Fruit fly (Drosophila melanogaster) whole organism, embryonic: Measurements from ENCODE around the gene LysS.

Source experiments
- B-H1 ChIP-seq: fragments of 200-800 bp; sonication (Bioruptor generic); IDR thresholded peaks from 3 replicates; pipeline ENCODE4 v1.3.6; 2022; ENCODE audit warnings: missing biosample characterization, missing genetic modification characterization
- CG10366 ChIP-seq: fragments of 200-800 bp; sonication (Bioruptor generic); IDR thresholded peaks from 2 replicates; pipeline ENCODE4 v1.3.6; 2022; ENCODE audit warnings: missing biosample characterization, missing genetic modification characterization
- CG10654 ChIP-seq: fragments of 200-800 bp; sonication (Bioruptor generic); optimal IDR thresholded peaks from 2 replicates; lab custom pipeline; 2016; ENCODE audit warnings: missing biosample characterization, missing genetic modification characterization
- CG11456 ChIP-seq: fragments of 200-800 bp; sonication (Bioruptor generic); IDR thresholded peaks from 3 replicates; pipeline ENCODE4 v1.3.6; 2022; ENCODE audit warnings: missing biosample characterization, missing genetic modification characterization
- CG12391 ChIP-seq: fragments of 200-800 bp; sonication (Bioruptor generic); optimal IDR thresholded peaks from 3 replicates; lab custom pipeline; 2018; ENCODE audit warnings: missing biosample characterization, mild to moderate bottlenecking, missing genetic modification characterization, moderate library complexity
- CG13296 ChIP-seq: fragments of 200-800 bp; sonication (Bioruptor generic); optimal IDR thresholded peaks from 3 replicates; lab custom pipeline; 2018; ENCODE audit warnings: missing biosample characterization, mild to moderate bottlenecking, missing genetic modification characterization
- CG14014 ChIP-seq: fragments of 200-800 bp; sonication (Bioruptor generic); IDR thresholded peaks from 2 replicates; pipeline ENCODE4 v1.3.6; 2022; ENCODE audit warnings: missing biosample characterization, missing genetic modification characterization
- CG14667 ChIP-seq: fragments of 200-800 bp; sonication (Bioruptor generic); IDR thresholded peaks from 2 replicates; pipeline ENCODE4 v1.3.6; 2022; ENCODE audit warnings: missing biosample characterization, missing genetic modification characterization
- CG15479 ChIP-seq: fragments of 200-800 bp; sonication (Bioruptor generic); optimal IDR thresholded peaks from 3 replicates; lab custom pipeline; 2019; ENCODE audit warnings: missing biosample characterization, mild to moderate bottlenecking, missing genetic modification characterization, moderate library complexity
- CG1603 ChIP-seq: fragments of 200-800 bp; sonication (Bioruptor generic); optimal IDR thresholded peaks from 2 replicates; lab custom pipeline; 2019; ENCODE audit warnings: missing biosample characterization, mild to moderate bottlenecking, missing genetic modification characterization, moderate library complexity
- CG17186 ChIP-seq: fragments of 200-800 bp; sonication (Bioruptor generic); optimal IDR thresholded peaks from 3 replicates; lab custom pipeline; 2017; ENCODE audit warnings: missing biosample characterization, missing genetic modification reagents, missing genetic modification characterization
- CG17359 ChIP-seq: fragments of 200-800 bp; sonication (Bioruptor generic); optimal IDR thresholded peaks from 3 replicates; lab custom pipeline; 2018; ENCODE audit warnings: missing biosample characterization, mild to moderate bottlenecking, missing genetic modification characterization, moderate library complexity
- CG18262 ChIP-seq: fragments of 200-800 bp; optimal IDR thresholded peaks from 3 replicates; lab custom pipeline; 2019; ENCODE audit warnings: missing biosample characterization, mild to moderate bottlenecking, missing genetic modification characterization, moderate library complexity
- CG2129 ChIP-seq: fragments of 200-800 bp; sonication (Bioruptor generic); IDR thresholded peaks from 2 replicates; pipeline ENCODE4 v1.3.6; 2022; ENCODE audit warnings: missing biosample characterization, missing genetic modification characterization; ENCODE audit not compliant: partially characterized antibody
- CG2678 ChIP-seq: fragments of 200-800 bp; sonication (Bioruptor generic); optimal IDR thresholded peaks from 3 replicates; lab custom pipeline; 2019; ENCODE audit warnings: missing biosample characterization, mild to moderate bottlenecking, missing genetic modification characterization, moderate library complexity
- CG32532 ChIP-seq: fragments of 200-800 bp; sonication (Bioruptor generic); IDR thresholded peaks from 2 replicates; pipeline ENCODE4 v1.3.6; 2022; ENCODE audit warnings: missing biosample characterization, missing genetic modification characterization
- CG32772 ChIP-seq: fragments of 200-800 bp; sonication (Bioruptor generic); IDR thresholded peaks from 2 replicates; pipeline ENCODE4 v1.3.6; 2022; ENCODE audit warnings: missing biosample characterization, missing genetic modification characterization
- CG3281 ChIP-seq: fragments of 200-800 bp; sonication (Bioruptor generic); optimal IDR thresholded peaks from 3 replicates; lab custom pipeline; 2017; ENCODE audit warnings: missing biosample characterization, mild to moderate bottlenecking, missing genetic modification characterization
- CG4360 ChIP-seq: fragments of 200-800 bp; sonication (Bioruptor generic); IDR thresholded peaks from 2 replicates; pipeline ENCODE4 v1.3.6; 2022; ENCODE audit warnings: missing biosample characterization, missing genetic modification characterization
- CG4854 ChIP-seq: fragments of 200-800 bp; sonication (Bioruptor generic); optimal IDR thresholded peaks from 2 replicates; lab custom pipeline; 2016; ENCODE audit warnings: missing biosample characterization, missing genetic modification characterization, inconsistent platforms
- CG7963 ChIP-seq: fragments of 200-800 bp; sonication (Bioruptor generic); IDR thresholded peaks from 3 replicates; pipeline ENCODE4 v1.3.6; 2022; ENCODE audit warnings: missing biosample characterization, missing genetic modification characterization; ENCODE audit not compliant: partially characterized antibody
- CG8290 ChIP-seq, 3 experiments: fragments of 200-800 bp; sonication (Bioruptor generic); optimal IDR thresholded peaks; 2 replicates each; lab custom pipeline; 2016 to 2019; ENCODE audit warnings: missing biosample characterization in 3 of 3, missing genetic modification characterization in 3 of 3, mild to moderate bottlenecking in 2 of 3, moderate library complexity in 1 of 3
- CG9817 ChIP-seq: fragments of 200-800 bp; sonication (Bioruptor generic); optimal IDR thresholded peaks from 2 replicates; lab custom pipeline; 2018; ENCODE audit warnings: missing biosample characterization, mild to moderate bottlenecking, missing genetic modification characterization, moderate library complexity
- Fer3 ChIP-seq: fragments of 200-800 bp; sonication (Bioruptor generic); optimal IDR thresholded peaks from 2 replicates; lab custom pipeline; 2018; ENCODE audit warnings: missing biosample characterization, mild to moderate bottlenecking, missing genetic modification characterization, moderate library complexity
- HmgZ ChIP-seq: fragments of 200-800 bp; sonication (Bioruptor generic); optimal IDR thresholded peaks from 2 replicates; lab custom pipeline; 2018; ENCODE audit warnings: missing biosample characterization, mild to moderate bottlenecking, missing genetic modification characterization
- Hr3 ChIP-seq: fragments of 200-800 bp; sonication (Bioruptor generic); optimal IDR thresholded peaks from 3 replicates; lab custom pipeline; 2016; ENCODE audit warnings: missing biosample characterization, missing genetic modification characterization
- Hsf ChIP-seq: fragments of 200-800 bp; sonication (Bioruptor generic); optimal IDR thresholded peaks from 3 replicates; lab custom pipeline; 2016; ENCODE audit warnings: missing biosample characterization, missing genetic modification characterization
- Meics ChIP-seq: fragments of 200-800 bp; sonication (Bioruptor generic); optimal IDR thresholded peaks from 2 replicates; lab custom pipeline; 2017; ENCODE audit warnings: missing biosample characterization, mild to moderate bottlenecking, missing genetic modification characterization
- Mrtf ChIP-seq: fragments of 200-800 bp; sonication (Bioruptor generic); IDR thresholded peaks from 3 replicates; pipeline ENCODE4 v1.3.6; 2022; ENCODE audit warnings: missing biosample characterization, missing genetic modification characterization
- NC2β ChIP-seq: fragments of 200-800 bp; sonication (Bioruptor generic); optimal IDR thresholded peaks from 2 replicates; lab custom pipeline; 2016; ENCODE audit warnings: missing biosample characterization, missing genetic modification characterization
- Sin3A ChIP-seq: fragments of >200 bp; optimal IDR thresholded peaks from 2 replicates; lab custom pipeline; 2018
- Sox100B ChIP-seq: fragments of 200-800 bp; sonication (Bioruptor generic); optimal IDR thresholded peaks from 3 replicates; lab custom pipeline; 2018; ENCODE audit warnings: missing biosample characterization, mild to moderate bottlenecking, missing genetic modification characterization
- Sox102F ChIP-seq: fragments of 200-800 bp; sonication (Bioruptor generic); optimal IDR thresholded peaks from 2 replicates; lab custom pipeline; 2018; ENCODE audit warnings: missing biosample characterization, mild to moderate bottlenecking, missing genetic modification characterization, moderate library complexity
- ash1 ChIP-seq: fragments of 200-800 bp; sonication (Bioruptor generic); optimal IDR thresholded peaks from 2 replicates; lab custom pipeline; 2018; ENCODE audit warnings: missing biosample characterization, mild to moderate bottlenecking, missing genetic modification characterization
- br ChIP-seq: fragments of >200 bp; optimal IDR thresholded peaks from 2 replicates; lab custom pipeline; 2017
- dati ChIP-seq: fragments of 200-800 bp; sonication (Bioruptor generic); IDR thresholded peaks from 2 replicates; pipeline ENCODE4 v1.3.6; 2022; ENCODE audit warnings: missing biosample characterization, missing genetic modification characterization
- dysf ChIP-seq: fragments of 200-800 bp; sonication (Bioruptor generic); IDR thresholded peaks from 3 replicates; pipeline ENCODE4 v1.3.6; 2022; ENCODE audit warnings: missing biosample characterization, missing genetic modification characterization
- ftz-f1 ChIP-seq: fragments of 200-800 bp; sonication (Bioruptor generic); optimal IDR thresholded peaks from 2 replicates; lab custom pipeline; 2016; ENCODE audit warnings: missing biosample characterization, missing genetic modification characterization
- gem ChIP-seq: fragments of 200-800 bp; sonication (Bioruptor generic); optimal IDR thresholded peaks from 2 replicates; lab custom pipeline; 2019; ENCODE audit warnings: missing biosample characterization, mild to moderate bottlenecking, missing genetic modification characterization, moderate library complexity
- grau ChIP-seq: fragments of 200-800 bp; optimal IDR thresholded peaks from 3 replicates; lab custom pipeline; 2019; ENCODE audit warnings: missing biosample characterization, mild to moderate bottlenecking, missing genetic modification characterization, moderate library complexity
- gro ChIP-seq: fragments of 200-800 bp; sonication (Bioruptor generic); optimal IDR thresholded peaks from 2 replicates; lab custom pipeline; 2016; ENCODE audit warnings: missing biosample characterization, missing genetic modification characterization
- hb ChIP-seq: fragments of 200-800 bp; sonication (Bioruptor generic); IDR thresholded peaks from 3 replicates; pipeline ENCODE4 v1.3.6; 2022; ENCODE audit warnings: missing biosample characterization, missing genetic modification characterization; ENCODE audit not compliant: partially characterized antibody
- mld ChIP-seq: fragments of 200-800 bp; sonication (Bioruptor generic); IDR thresholded peaks from 3 replicates; pipeline ENCODE4 v1.3.6; 2022; ENCODE audit warnings: missing biosample characterization, missing genetic modification characterization; ENCODE audit not compliant: partially characterized antibody
- pzg ChIP-seq: fragments of 200-800 bp; sonication (Bioruptor generic); optimal IDR thresholded peaks from 3 replicates; lab custom pipeline; 2018; ENCODE audit warnings: missing biosample characterization, mild to moderate bottlenecking, missing genetic modification characterization, moderate library complexity
- rib ChIP-seq: fragments of 200-800 bp; sonication (Bioruptor generic); IDR thresholded peaks from 2 replicates; pipeline ENCODE4 v1.3.6; 2022; ENCODE audit warnings: missing biosample characterization, missing genetic modification characterization
- row ChIP-seq: fragments of 200-800 bp; sonication (Bioruptor generic); IDR thresholded peaks from 3 replicates; pipeline ENCODE4 v1.3.6; 2022; ENCODE audit warnings: missing biosample characterization, missing genetic modification characterization
- tx ChIP-seq: fragments of 200-800 bp; sonication (Bioruptor generic); optimal IDR thresholded peaks from 2 replicates; lab custom pipeline; 2016; ENCODE audit warnings: missing biosample characterization, missing genetic modification characterization
- unpg ChIP-seq: fragments of 200-800 bp; sonication (Bioruptor generic); optimal IDR thresholded peaks from 3 replicates; lab custom pipeline; 2018; ENCODE audit warnings: missing biosample characterization, mild to moderate bottlenecking, missing genetic modification characterization, moderate library complexity
- zf30C ChIP-seq: fragments of 200-800 bp; sonication (Bioruptor generic); optimal IDR thresholded peaks from 3 replicates; lab custom pipeline; 2018; ENCODE audit warnings: missing biosample characterization, mild to moderate bottlenecking, missing genetic modification characterization
- zfh1 ChIP-seq: fragments of 200-800 bp; sonication (Bioruptor generic); IDR thresholded peaks from 3 replicates; pipeline ENCODE4 v1.3.6; 2022; ENCODE audit warnings: missing biosample characterization, missing genetic modification characterization

Gene LysS

dm6 chr3L:1193123-1193844 lies 34.3 kb upstream of the LysS start, which contains the start of gene Trhn (continued):
- TF ChIP-seq hb (GFP tag; lab: Robert Waterston, UW): no peak
- peak; percentile 20 for TF ChIP-seq Sox102F (GFP tag; lab: Kevin White, UChicago)
- no peak for TF ChIP-seq CG4360 (GFP tag; lab: Robert Waterston, UW)
- TF ChIP-seq unpg: no peak
- TF ChIP-seq CG1603 (tag; lab: Kevin White, UChicago): no peak
- TF ChIP-seq rib (GFP tag; lab: Robert Waterston, UW): no peak
- no peak for TF ChIP-seq Mrtf (GFP tag; lab: Robert Waterston, UW)
- TF ChIP-seq Sin3A: no peak
- 0 out of 2 replicates have a peak, but pooled peaks have one; percentile 16 for TF ChIP-seq CG14014 (GFP tag; lab: Robert Waterston, UW)
- peak; percentile 25 for TF ChIP-seq grau (tag; lab: Kevin White, UChicago)
- no peak for TF ChIP-seq CG10654 (GFP tag; lab: Kevin White, UChicago)
- TF ChIP-seq dati: no peak
- TF ChIP-seq CG32772: no peak
- TF ChIP-seq CG2678: peak; percentile 70
- peak; percentile 4 for TF ChIP-seq CG12391 (tag; lab: Kevin White, UChicago)
- TF ChIP-seq B-H1 (GFP tag; lab: Robert Waterston, UW): no peak
- TF ChIP-seq zf30C: no peak
- TF ChIP-seq NC2β: no peak
- no peak for TF ChIP-seq Hsf (GFP tag; lab: Kevin White, UChicago)
- no peak for TF ChIP-seq CG3281
- TF ChIP-seq dysf: peak; percentile 11; the same call in 1 of the 3 replicates
- TF ChIP-seq row: peak; percentile 50; the same call in 2 of the 3 replicates
- TF ChIP-seq CG17186: no peak
- peak; percentile 21 for TF ChIP-seq Fer3 (tag; lab: Kevin White, UChicago)
- TF ChIP-seq CG8290 (GFP tag; optimal IDR thresholded peaks at IDR 0.05; lab: Kevin White, UChicago): no peak
- TF ChIP-seq CG8290 (tag; optimal IDR thresholded peaks at IDR 0.05; lab: Kevin White, UChicago): no peak
- no peak for TF ChIP-seq CG32532
- no peak for TF ChIP-seq ash1 (GFP tag; lab: Kevin White, UChicago)
- TF ChIP-seq CG7963: no peak
- no peak for TF ChIP-seq CG2129 (GFP tag; lab: Robert Waterston, UW)
- no peak for TF ChIP-seq CG15479
- no peak for TF ChIP-seq Sox100B (GFP tag; lab: Kevin White, UChicago)
- no peak for TF ChIP-seq CG10366
- no peak for TF ChIP-seq pzg (GFP tag; lab: Kevin White, UChicago)
- no peak for TF ChIP-seq zfh1
- no peak for TF ChIP-seq CG4854 (GFP tag; lab: Kevin White, UChicago)
- peak; percentile 36 for TF ChIP-seq CG17359
- TF ChIP-seq CG9817 (tag; lab: Kevin White, UChicago): no peak
- TF ChIP-seq CG13296 (GFP tag; lab: Kevin White, UChicago): peak; percentile 26
- TF ChIP-seq CG11456: no peak
- TF ChIP-seq CG18262 (tag; lab: Kevin White, UChicago): no peak
- TF ChIP-seq Hr3 (GFP tag; lab: Kevin White, UChicago): no peak
- no peak for TF ChIP-seq br
- TF ChIP-seq CG14667 (GFP tag; lab: Robert Waterston, UW): no peak
- TF ChIP-seq HmgZ (tag; lab: Kevin White, UChicago): no peak
- TF ChIP-seq Meics (GFP tag; lab: Kevin White, UChicago): peak; percentile 31
- TF ChIP-seq ftz-f1 (GFP tag; lab: Kevin White, UChicago): no peak
- no peak for TF ChIP-seq mld (GFP tag; lab: Robert Waterston, UW)
- TF ChIP-seq tx (GFP tag; lab: Kevin White, UChicago): no peak
- peak; percentile 37 for TF ChIP-seq gem (tag; lab: Kevin White, UChicago)
- TF ChIP-seq gro: no peak
